Fruit fly (Drosophila melanogaster) whole organism, embryonic: ENCODE results near the gene CG15144.

Experiments
- ATbp ChIP-seq: fragments of 200-800 bp; sonication (Bioruptor generic); optimal IDR thresholded peaks from 2 replicates; lab custom pipeline; 2017; ENCODE audit warnings: missing biosample characterization, mild to moderate bottlenecking, missing genetic modification characterization, missing genetic modification reagents
- Adf1 ChIP-seq: fragments of 200-800 bp; sonication (Bioruptor generic); IDR thresholded peaks from 2 replicates; pipeline ENCODE4 v1.3.6; 2022; ENCODE audit warnings: missing biosample characterization, missing genetic modification characterization
- CG10565 ChIP-seq: fragments of 200-800 bp; sonication (Bioruptor generic); optimal IDR thresholded peaks from 3 replicates; lab custom pipeline; 2016; ENCODE audit warnings: missing biosample characterization, mild to moderate bottlenecking, missing genetic modification characterization
- CG11504 ChIP-seq: fragments of 200-800 bp; sonication (Bioruptor generic); optimal IDR thresholded peaks from 3 replicates; lab custom pipeline; 2019; ENCODE audit warnings: missing biosample characterization, mild to moderate bottlenecking, missing genetic modification characterization, moderate library complexity
- CG13287 ChIP-seq: fragments of 200-800 bp; sonication (Bioruptor generic); IDR thresholded peaks from 2 replicates; pipeline ENCODE4 v1.3.6; 2022; ENCODE audit warnings: missing biosample characterization, missing genetic modification characterization; ENCODE audit not compliant: partially characterized antibody
- CG15073 ChIP-seq: fragments of 200-800 bp; sonication (Bioruptor generic); optimal IDR thresholded peaks from 2 replicates; lab custom pipeline; 2016; ENCODE audit warnings: missing biosample characterization, missing genetic modification characterization
- CG17186 ChIP-seq: fragments of 200-800 bp; sonication (Bioruptor generic); optimal IDR thresholded peaks from 3 replicates; lab custom pipeline; 2017; ENCODE audit warnings: missing biosample characterization, missing genetic modification reagents, missing genetic modification characterization
- CG17829 ChIP-seq: fragments of 200-800 bp; optimal IDR thresholded peaks from 2 replicates; lab custom pipeline; 2019; ENCODE audit warnings: missing biosample characterization, mild to moderate bottlenecking, missing genetic modification characterization, moderate library complexity
- CG30431 ChIP-seq: fragments of 200-800 bp; sonication (Bioruptor generic); optimal IDR thresholded peaks from 2 replicates; lab custom pipeline; 2017; ENCODE audit warnings: missing biosample characterization, missing genetic modification characterization
- CG31224 ChIP-seq: fragments of 200-800 bp; sonication (Bioruptor generic); IDR thresholded peaks from 2 replicates; pipeline ENCODE4 v1.3.6; 2022; ENCODE audit warnings: missing biosample characterization, missing genetic modification characterization
- CG6765 ChIP-seq: fragments of 200-800 bp; sonication (Bioruptor generic); optimal IDR thresholded peaks from 3 replicates; lab custom pipeline; 2017; ENCODE audit warnings: missing biosample characterization, mild to moderate bottlenecking, missing genetic modification characterization
- CG6791 ChIP-seq: fragments of 200-800 bp; sonication (Bioruptor generic); IDR thresholded peaks from 3 replicates; pipeline ENCODE4 v1.3.6; 2022; ENCODE audit warnings: missing biosample characterization, missing genetic modification characterization; ENCODE audit not compliant: partially characterized antibody
- CG7963 ChIP-seq: fragments of 200-800 bp; sonication (Bioruptor generic); IDR thresholded peaks from 3 replicates; pipeline ENCODE4 v1.3.6; 2022; ENCODE audit warnings: missing biosample characterization, missing genetic modification characterization; ENCODE audit not compliant: partially characterized antibody
- CG8765 ChIP-seq: fragments of 200-800 bp; sonication (Bioruptor generic); IDR thresholded peaks from 2 replicates; pipeline ENCODE4 v1.3.6; 2022; ENCODE audit warnings: missing biosample characterization, missing genetic modification characterization
- Dek ChIP-seq: fragments of 200-800 bp; sonication (Bioruptor generic); optimal IDR thresholded peaks from 3 replicates; lab custom pipeline; 2019; ENCODE audit warnings: missing biosample characterization, mild to moderate bottlenecking, missing genetic modification characterization, moderate library complexity
- Doc3 ChIP-seq: fragments of 200-800 bp; sonication (Bioruptor generic); IDR thresholded peaks from 3 replicates; pipeline ENCODE4 v1.3.6; 2022; ENCODE audit warnings: missing biosample characterization, missing genetic modification characterization; ENCODE audit not compliant: partially characterized antibody
- Dp ChIP-seq: fragments of 200-800 bp; sonication (Bioruptor generic); optimal IDR thresholded peaks from 2 replicates; lab custom pipeline; 2018; ENCODE audit warnings: missing biosample characterization, mild to moderate bottlenecking, missing genetic modification characterization, moderate library complexity
- Sin3A ChIP-seq: fragments of >200 bp; optimal IDR thresholded peaks from 2 replicates; lab custom pipeline; 2018
- TFAM ChIP-seq: fragments of 200-800 bp; sonication (Bioruptor generic); optimal IDR thresholded peaks from 2 replicates; lab custom pipeline; 2017; ENCODE audit warnings: missing biosample characterization, missing genetic modification characterization, inconsistent platforms
- amos ChIP-seq: fragments of 200-800 bp; sonication (Bioruptor generic); IDR thresholded peaks from 2 replicates; pipeline ENCODE4 v1.3.6; 2022; ENCODE audit warnings: missing biosample characterization, missing genetic modification characterization; ENCODE audit not compliant: partially characterized antibody
- ase ChIP-seq: fragments of 200-800 bp; sonication (Bioruptor generic); IDR thresholded peaks from 3 replicates; pipeline ENCODE4 v1.3.6; 2022; ENCODE audit warnings: missing biosample characterization, missing genetic modification characterization
- bbx ChIP-seq: fragments of 200-800 bp; sonication (Bioruptor generic); IDR thresholded peaks from 2 replicates; pipeline ENCODE4 v1.3.6; 2022; ENCODE audit warnings: missing biosample characterization, missing genetic modification characterization; ENCODE audit not compliant: partially characterized antibody
- chinmo ChIP-seq: fragments of 200-800 bp; sonication (Bioruptor generic); IDR thresholded peaks from 4 replicates; pipeline ENCODE4 v1.3.6; 2022; ENCODE audit warnings: missing biosample characterization, missing genetic modification characterization; ENCODE audit not compliant: partially characterized antibody
- crp ChIP-seq, 2 experiments: fragments of 200-800 bp; sonication (Bioruptor generic); optimal IDR thresholded peaks; 2 replicates in 1 of 2; 3 replicates in 1 of 2; lab custom pipeline; 2017; ENCODE audit warnings: missing biosample characterization in 2 of 2, missing genetic modification characterization in 2 of 2, mild to moderate bottlenecking in 1 of 2, moderate library complexity in 1 of 2
- emc ChIP-seq: fragments of 200-800 bp; sonication (Bioruptor generic); optimal IDR thresholded peaks from 2 replicates; lab custom pipeline; 2016; ENCODE audit warnings: missing biosample characterization, missing genetic modification characterization
- gfzf ChIP-seq: fragments of 200-800 bp; sonication (Bioruptor generic); optimal IDR thresholded peaks from 2 replicates; lab custom pipeline; 2016; ENCODE audit warnings: missing biosample characterization, mild to moderate bottlenecking, missing genetic modification characterization, moderate library complexity
- her ChIP-seq: fragments of 200-800 bp; sonication (Bioruptor generic); optimal IDR thresholded peaks from 2 replicates; lab custom pipeline; 2016; ENCODE audit warnings: missing biosample characterization, missing genetic modification characterization
- nerfin-1 ChIP-seq: fragments of 200-800 bp; sonication (Bioruptor generic); optimal IDR thresholded peaks from 3 replicates; lab custom pipeline; 2019; ENCODE audit warnings: missing biosample characterization, mild to moderate bottlenecking, missing genetic modification characterization, moderate library complexity
- nmo ChIP-seq: fragments of 200-800 bp; sonication (Bioruptor generic); optimal IDR thresholded peaks from 2 replicates; lab custom pipeline; 2018; ENCODE audit warnings: missing biosample characterization, mild to moderate bottlenecking, missing genetic modification characterization, moderate library complexity
- pan ChIP-seq, 4 experiments: fragments of >200 bp in 3 of 4; fragments of 200-800 bp in 1 of 4; sonication (Bioruptor generic) in 1 of 4; optimal IDR thresholded peaks in 3 of 4; IDR thresholded peaks in 1 of 4; 2 replicates each; pipeline versions ENCODE4 v1.3.6 to Lab custom; 2017 to 2022; ENCODE audit warnings: missing biosample characterization in 2 of 4, missing genetic modification characterization in 2 of 4, mixed read lengths in 1 of 4
- pita ChIP-seq: fragments of 200-800 bp; sonication (Bioruptor generic); optimal IDR thresholded peaks from 2 replicates; lab custom pipeline; 2017; ENCODE audit warnings: missing biosample characterization, mild to moderate bottlenecking, missing genetic modification characterization
- run ChIP-seq: fragments of 200-800 bp; sonication (Bioruptor generic); optimal IDR thresholded peaks from 3 replicates; lab custom pipeline; 2018; ENCODE audit warnings: missing biosample characterization, mild to moderate bottlenecking, missing genetic modification characterization
- scrt ChIP-seq: fragments of 200-800 bp; sonication (Bioruptor generic); optimal IDR thresholded peaks from 2 replicates; lab custom pipeline; 2018; ENCODE audit warnings: missing biosample characterization, mild to moderate bottlenecking, missing genetic modification characterization, moderate library complexity
- sens ChIP-seq: fragments of 200-800 bp; sonication (Bioruptor generic); peaks from one replicate; lab custom pipeline; 2016; ENCODE audit warnings: missing biosample characterization, missing genetic modification characterization
- ssp ChIP-seq: fragments of 200-800 bp; sonication (Bioruptor generic); IDR thresholded peaks from 2 replicates; pipeline ENCODE4 v1.3.6; 2022; ENCODE audit warnings: missing biosample characterization, missing genetic modification characterization
- stc ChIP-seq: fragments of 200-800 bp; sonication (Bioruptor generic); IDR thresholded peaks from 2 replicates; pipeline ENCODE4 v1.3.6; 2022; ENCODE audit warnings: missing biosample characterization, missing genetic modification characterization
- tap ChIP-seq: fragments of 200-800 bp; optimal IDR thresholded peaks from 3 replicates; lab custom pipeline; 2019; ENCODE audit warnings: missing biosample characterization, mild to moderate bottlenecking, missing genetic modification characterization, moderate library complexity
- tna ChIP-seq: fragments of 200-800 bp; sonication (Bioruptor generic); IDR thresholded peaks from 2 replicates; pipeline ENCODE4 v1.3.6; 2022; ENCODE audit warnings: missing biosample characterization, missing genetic modification characterization; ENCODE audit not compliant: partially characterized antibody
- tup ChIP-seq: fragments of 200-800 bp; sonication (Bioruptor generic); optimal IDR thresholded peaks from 2 replicates; lab custom pipeline; 2016; ENCODE audit warnings: missing biosample characterization, mild to moderate bottlenecking, missing genetic modification characterization, moderate library complexity
- unc-4 ChIP-seq: fragments of 200-800 bp; sonication (Bioruptor generic); IDR thresholded peaks from 2 replicates; pipeline ENCODE4 v1.3.6; 2022; ENCODE audit warnings: missing biosample characterization, missing genetic modification characterization; ENCODE audit not compliant: partially characterized antibody
- vfl ChIP-seq: fragments of 200-800 bp; sonication (Bioruptor generic); optimal IDR thresholded peaks from 2 replicates; lab custom pipeline; 2016; ENCODE audit warnings: missing biosample characterization, missing genetic modification characterization
- vnd ChIP-seq: fragments of 200-800 bp; sonication (Bioruptor generic); IDR thresholded peaks from 3 replicates; pipeline ENCODE4 v1.3.6; 2022; ENCODE audit warnings: missing biosample characterization, missing genetic modification characterization; ENCODE audit not compliant: partially characterized antibody
- vvl ChIP-seq: fragments of 200-800 bp; sonication (Bioruptor generic); IDR thresholded peaks from 2 replicates; pipeline ENCODE4 v1.3.6; 2022; ENCODE audit warnings: missing biosample characterization, missing genetic modification characterization
- wor ChIP-seq: fragments of 200-800 bp; sonication (Bioruptor generic); IDR thresholded peaks from 2 replicates; pipeline ENCODE4 v1.3.6; 2022; ENCODE audit warnings: missing biosample characterization, missing genetic modification characterization
- zen2 ChIP-seq: fragments of 200-800 bp; sonication (Bioruptor generic); IDR thresholded peaks from 3 replicates; pipeline ENCODE4 v1.3.6; 2022; ENCODE audit warnings: missing biosample characterization, missing genetic modification characterization; ENCODE audit not compliant: partially characterized antibody

Gene CG15144

dm6 chr2L:17514090-17514715 is 14.7 kb downstream of the CG15144 start (continued):
- TF ChIP-seq her (GFP tag; lab: Kevin White, UChicago): no peak

dm6 chr2L:17500946-17501451 is 27.9 kb downstream of the CG15144 start, which contains the start of the genes mEFTs and Dhc36C:
TSS of gene mEFTs (minus strand) at chr2L:17501106.
TSS of gene Dhc36C (plus strand) at chr2L:17501401.
- TF ChIP-seq CG17186 (GFP tag; lab: Kevin White, UChicago) (peak; percentile 79), Dp (peak; percentile 78), CG10565 (GFP tag; lab: Kevin White, UChicago) (no peak), CG13287 (GFP tag; lab: Robert Waterston, UW) (peak; percentile 89), nmo (GFP tag; lab: Kevin White, UChicago) (peak; percentile 42), zen2 (GFP tag; lab: Robert Waterston, UW) (peak; percentile 82; the same call in 2 of the 3 replicates), sens (peak; percentile 45), CG11504 (tag; lab: Kevin White, UChicago) (peak; percentile 28), bbx (peak; percentile 91), scrt (GFP tag; lab: Kevin White, UChicago) (peak; percentile 45), nerfin-1 (tag; lab: Kevin White, UChicago) (peak; percentile 25), TFAM (GFP tag; lab: Kevin White, UChicago) (no peak), CG17829 (peak; percentile 8), Dek (tag; lab: Kevin White, UChicago) (no peak), Sin3A (peak; percentile 40), CG31224 (no peak), gfzf (GFP tag; lab: Kevin White, UChicago) (peak; percentile 43), ase (GFP tag; lab: Robert Waterston, UW) (no peak), ssp (no peak), tap (tag; lab: Kevin White, UChicago) (no peak), crp (GFP tag; optimal IDR thresholded peaks at IDR 0.05; lab: Kevin White, UChicago) (peak; percentile 82 to 97), CG6791 (peak; percentile 90), CG30431 (GFP tag; lab: Kevin White, UChicago) (no peak), chinmo (GFP tag; lab: Robert Waterston, UW) (peak; percentile 84; the same call in 3 of the 4 replicates), stc (0 out of 2 replicates have a peak, but pooled peaks have one; percentile 13), CG8765 (GFP tag; lab: Robert Waterston, UW) (no peak), run (tag; lab: Kevin White, UChicago) (no peak), emc (no peak), Doc3 (GFP tag; lab: Robert Waterston, UW) (peak; percentile 76), vfl (GFP tag; lab: Kevin White, UChicago) (no peak), pita (GFP tag; lab: Kevin White, UChicago) (peak; percentile 75), tup (no peak), CG6765 (GFP tag; lab: Kevin White, UChicago) (no peak), unc-4 (GFP tag; lab: Robert Waterston, UW) (peak; percentile 85), tna (peak; percentile 80), wor (GFP tag; lab: Robert Waterston, UW) (no peak), CG7963 (GFP tag; lab: Robert Waterston, UW) (peak; percentile 75), ATbp (GFP tag; lab: Kevin White, UChicago) (no peak), pan (optimal IDR thresholded peaks at IDR 0.05; lab: Kevin White, UChicago) (no peak), pan (GFP tag; optimal IDR thresholded peaks at IDR 0.05 in 1 of 2, IDR thresholded peaks at IDR 0.05 in 1 of 2) (no peak), CG15073 (GFP tag; lab: Kevin White, UChicago) (no peak), vnd (peak; percentile 62; the same call in 2 of the 3 replicates), Adf1 (no peak), amos (peak; percentile 92), vvl (GFP tag; lab: Robert Waterston, UW) (peak; percentile 18; the same call in 1 of the 2 replicates)
